Worm (Caenorhabditis elegans): ENCODE measurements around the gene Y19D2B.2.

DNA sequence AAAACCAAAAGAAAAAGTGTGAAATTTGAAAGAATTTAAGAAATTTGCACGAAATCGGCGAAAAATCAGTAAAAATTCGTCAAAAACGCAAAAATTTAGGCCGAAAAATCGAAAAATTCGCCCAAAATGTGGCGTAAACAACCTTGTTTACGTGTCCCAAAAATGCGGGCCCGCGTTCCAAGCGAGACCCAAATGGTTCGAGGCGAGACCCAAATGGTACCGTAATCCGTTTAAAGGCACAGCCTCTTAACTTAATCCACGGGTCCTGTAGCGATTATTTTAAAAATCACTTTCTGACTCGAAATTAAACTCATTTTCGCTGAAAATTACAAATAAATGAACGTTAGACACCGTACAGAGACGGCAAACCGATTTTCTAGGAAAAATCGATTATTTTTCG, 11.3 kb downstream of the Y19D2B.2 start:
- TF ChIP-seq lin-13 (tag; optimal IDR thresholded peaks at IDR 0.05) (no peak), lsy-2 (tag; optimal IDR thresholded peaks at IDR 0.05) (no peak), nhr-28 (tag; optimal IDR thresholded peaks at IDR 0.05) (no peak), snpc-4 (tag; optimal IDR thresholded peaks at IDR 0.05) (no peak), mab-5 (tag; optimal IDR thresholded peaks at IDR 0.05) (no peak), sptf-1 (tag; optimal IDR thresholded peaks at IDR 0.05) (no peak), nhr-12 (tag; optimal IDR thresholded peaks at IDR 0.05) (no peak), nhr-237 (tag; optimal IDR thresholded peaks at IDR 0.05) (no peak)

Data from whole organism, mixed stage, embryonic.